Fruit fly (Drosophila melanogaster) whole organism, embryonic: ENCODE data around the gene Drs.
A peak's percentile ranks its signal among the peaks of the same experiment; 100 is the strongest.

Experiments
- Adf1 ChIP-seq: fragments of 200-800 bp; sonication (Bioruptor generic); IDR thresholded peaks from 2 replicates; pipeline ENCODE4 v1.3.6; 2022; ENCODE audit warnings: missing biosample characterization, missing genetic modification characterization
- CG10462 ChIP-seq: fragments of 200-800 bp; sonication (Bioruptor generic); optimal IDR thresholded peaks from 2 replicates; lab custom pipeline; 2016; ENCODE audit warnings: missing biosample characterization, missing genetic modification characterization
- CG11695 ChIP-seq: fragments of 200-800 bp; sonication (Bioruptor generic); IDR thresholded peaks from 3 replicates; pipeline ENCODE4 v1.3.6; 2022; ENCODE audit warnings: missing biosample characterization, missing genetic modification characterization
- CG11723 ChIP-seq: fragments of 200-800 bp; sonication (Bioruptor generic); optimal IDR thresholded peaks from 2 replicates; lab custom pipeline; 2017; ENCODE audit warnings: missing biosample characterization, mild to moderate bottlenecking, missing genetic modification characterization
- CG12071 ChIP-seq: fragments of 200-800 bp; sonication (Bioruptor generic); optimal IDR thresholded peaks from 3 replicates; lab custom pipeline; 2018; ENCODE audit warnings: missing biosample characterization, mild to moderate bottlenecking, missing genetic modification characterization
- CG12219 ChIP-seq: fragments of 200-800 bp; sonication (Bioruptor generic); optimal IDR thresholded peaks from 3 replicates; lab custom pipeline; 2018; ENCODE audit warnings: missing biosample characterization, mild to moderate bottlenecking, missing genetic modification characterization
- CG12299 ChIP-seq: fragments of 200-800 bp; sonication (Bioruptor generic); optimal IDR thresholded peaks from 2 replicates; lab custom pipeline; 2018; ENCODE audit warnings: missing biosample characterization, mild to moderate bottlenecking, missing genetic modification characterization
- CG13287 ChIP-seq: fragments of 200-800 bp; sonication (Bioruptor generic); IDR thresholded peaks from 2 replicates; pipeline ENCODE4 v1.3.6; 2022; ENCODE audit warnings: missing biosample characterization, missing genetic modification characterization; ENCODE audit not compliant: partially characterized antibody
- CG14441 ChIP-seq: fragments of 200-800 bp; sonication (Bioruptor generic); IDR thresholded peaks from 2 replicates; pipeline ENCODE4 v1.3.6; 2022; ENCODE audit warnings: missing biosample characterization, missing genetic modification characterization
- CG15073 ChIP-seq: fragments of 200-800 bp; sonication (Bioruptor generic); optimal IDR thresholded peaks from 2 replicates; lab custom pipeline; 2016; ENCODE audit warnings: missing biosample characterization, missing genetic modification characterization
- CG17568 ChIP-seq: fragments of 200-800 bp; sonication (Bioruptor generic); optimal IDR thresholded peaks from 2 replicates; lab custom pipeline; 2018; ENCODE audit warnings: missing biosample characterization, mild to moderate bottlenecking, missing genetic modification characterization, moderate library complexity
- CG18011 ChIP-seq: fragments of 200-800 bp; sonication (Bioruptor generic); optimal IDR thresholded peaks from 2 replicates; lab custom pipeline; 2017; ENCODE audit warnings: missing biosample characterization, missing genetic modification characterization, mild to moderate bottlenecking, moderate library complexity, missing genotype
- CG3163 ChIP-seq: fragments of 200-800 bp; sonication (Bioruptor generic); optimal IDR thresholded peaks from 3 replicates; lab custom pipeline; 2016; ENCODE audit warnings: missing biosample characterization, missing genetic modification characterization
- CG3281 ChIP-seq: fragments of 200-800 bp; sonication (Bioruptor generic); optimal IDR thresholded peaks from 3 replicates; lab custom pipeline; 2017; ENCODE audit warnings: missing biosample characterization, mild to moderate bottlenecking, missing genetic modification characterization
- CG33557 ChIP-seq: fragments of 200-800 bp; sonication (Bioruptor generic); optimal IDR thresholded peaks from 2 replicates; lab custom pipeline; 2019; ENCODE audit warnings: missing biosample characterization, mild to moderate bottlenecking, missing genetic modification characterization, moderate library complexity
- CG6175 ChIP-seq: fragments of 200-800 bp; sonication (Bioruptor generic); IDR thresholded peaks from 3 replicates; pipeline ENCODE4 v1.3.6; 2022; ENCODE audit warnings: missing biosample characterization, missing genetic modification characterization
- CG7963 ChIP-seq: fragments of 200-800 bp; sonication (Bioruptor generic); IDR thresholded peaks from 3 replicates; pipeline ENCODE4 v1.3.6; 2022; ENCODE audit warnings: missing biosample characterization, missing genetic modification characterization; ENCODE audit not compliant: partially characterized antibody
- Gsc ChIP-seq: fragments of 200-800 bp; sonication (Bioruptor generic); IDR thresholded peaks from 2 replicates; pipeline ENCODE4 v1.3.6; 2022; ENCODE audit warnings: missing biosample characterization, missing genetic modification characterization
- H15 ChIP-seq: fragments of 200-800 bp; sonication (Bioruptor generic); IDR thresholded peaks from 3 replicates; pipeline ENCODE4 v1.3.6; 2022; ENCODE audit warnings: missing biosample characterization, missing genetic modification characterization
- H2.0 ChIP-seq: fragments of 200-800 bp; sonication (Bioruptor generic); IDR thresholded peaks from 2 replicates; pipeline ENCODE4 v1.3.6; 2022; ENCODE audit warnings: missing biosample characterization, missing genetic modification characterization
- HLH54F ChIP-seq: fragments of 200-800 bp; sonication (Bioruptor generic); optimal IDR thresholded peaks from 3 replicates; lab custom pipeline; 2016; ENCODE audit warnings: missing biosample characterization, missing genetic modification characterization
- Hand ChIP-seq: fragments of 200-800 bp; sonication (Bioruptor generic); optimal IDR thresholded peaks from 2 replicates; lab custom pipeline; 2017; ENCODE audit warnings: mild to moderate bottlenecking, missing biosample characterization, missing genetic modification reagents, missing genetic modification characterization
- MTF-1 ChIP-seq: fragments of 200-800 bp; sonication (Bioruptor generic); optimal IDR thresholded peaks from 2 replicates; lab custom pipeline; 2018; ENCODE audit warnings: missing biosample characterization, mild to moderate bottlenecking, missing genetic modification characterization, borderline replicate concordance
- Mad ChIP-seq: fragments of 200-800 bp; sonication (Bioruptor generic); optimal IDR thresholded peaks from 2 replicates; lab custom pipeline; 2016; ENCODE audit warnings: missing biosample characterization, missing genetic modification characterization
- NC2α ChIP-seq: fragments of 200-800 bp; sonication (Bioruptor generic); optimal IDR thresholded peaks from 2 replicates; lab custom pipeline; 2016; ENCODE audit warnings: missing biosample characterization, missing genetic modification characterization
- NK7.1 ChIP-seq: fragments of 200-800 bp; sonication (Bioruptor generic); optimal IDR thresholded peaks from 3 replicates; lab custom pipeline; 2016; ENCODE audit warnings: missing biosample characterization, missing genetic modification characterization
- Neu2 ChIP-seq: fragments of 200-800 bp; sonication (Bioruptor generic); optimal IDR thresholded peaks from 3 replicates; lab custom pipeline; 2016; ENCODE audit warnings: missing biosample characterization, missing genetic modification characterization, borderline replicate concordance
- Nf-YB ChIP-seq: fragments of 200-800 bp; sonication (Bioruptor generic); optimal IDR thresholded peaks from 3 replicates; lab custom pipeline; 2019; ENCODE audit warnings: missing biosample characterization, mild to moderate bottlenecking, missing genetic modification characterization, moderate library complexity
- Sry-β ChIP-seq: fragments of 200-800 bp; sonication (Bioruptor generic); optimal IDR thresholded peaks from 2 replicates; lab custom pipeline; 2018; ENCODE audit warnings: missing biosample characterization, mild to moderate bottlenecking, missing genetic modification characterization, moderate library complexity
- Tbp ChIP-seq: fragments of >200 bp; optimal IDR thresholded peaks from 2 replicates; lab custom pipeline; 2018; ENCODE audit warnings: missing biosample characterization, missing genetic modification characterization
- ac ChIP-seq: fragments of 200-800 bp; sonication (Bioruptor generic); optimal IDR thresholded peaks from 3 replicates; lab custom pipeline; 2017; ENCODE audit warnings: missing biosample characterization, mild to moderate bottlenecking, missing genetic modification characterization
- bigmax ChIP-seq: fragments of 200-800 bp; sonication (Bioruptor generic); optimal IDR thresholded peaks from 2 replicates; lab custom pipeline; 2018; ENCODE audit warnings: missing biosample characterization, mild to moderate bottlenecking, missing genetic modification characterization
- bsh ChIP-seq, 2 experiments: fragments of 200-800 bp; sonication (Bioruptor generic); optimal IDR thresholded peaks; 2 replicates each; lab custom pipeline; 2017 to 2018; ENCODE audit warnings: mild to moderate bottlenecking in 2 of 2, missing biosample characterization in 2 of 2, missing genetic modification characterization in 2 of 2, moderate library complexity in 1 of 2
- chinmo ChIP-seq: fragments of 200-800 bp; sonication (Bioruptor generic); IDR thresholded peaks from 4 replicates; pipeline ENCODE4 v1.3.6; 2022; ENCODE audit warnings: missing biosample characterization, missing genetic modification characterization; ENCODE audit not compliant: partially characterized antibody
- crc ChIP-seq: fragments of 200-800 bp; sonication (Bioruptor generic); optimal IDR thresholded peaks from 2 replicates; lab custom pipeline; 2016; ENCODE audit warnings: missing biosample characterization, missing genetic modification characterization
- dimm ChIP-seq: fragments of 200-800 bp; sonication (Bioruptor generic); IDR thresholded peaks from 2 replicates; pipeline ENCODE4 v1.3.6; 2022; ENCODE audit warnings: missing biosample characterization, missing genetic modification characterization
- dmrt11E ChIP-seq: fragments of 200-800 bp; sonication (Bioruptor generic); optimal IDR thresholded peaks from 3 replicates; lab custom pipeline; 2018; ENCODE audit warnings: missing biosample characterization, mild to moderate bottlenecking, missing genetic modification characterization, moderate library complexity
- fd3F ChIP-seq: fragments of 200-800 bp; sonication (Bioruptor generic); optimal IDR thresholded peaks from 2 replicates; lab custom pipeline; 2018; ENCODE audit warnings: missing biosample characterization, mild to moderate bottlenecking, missing genetic modification characterization, moderate library complexity
- h ChIP-seq: fragments of >200 bp; optimal IDR thresholded peaks from 2 replicates; lab custom pipeline; 2017
- hkb ChIP-seq, 2 experiments: fragments of 200-800 bp in 1 of 2; fragments of >200 bp in 1 of 2; sonication (Bioruptor generic) in 1 of 2; IDR thresholded peaks in 1 of 2; optimal IDR thresholded peaks in 1 of 2; 2 replicates each; pipeline versions ENCODE4 v1.3.6 to Lab custom; 2017 to 2022; ENCODE audit warnings: missing biosample characterization in 1 of 2, missing genetic modification characterization in 1 of 2
- hth ChIP-seq: fragments of >200 bp; optimal IDR thresholded peaks from 2 replicates; lab custom pipeline; 2017; ENCODE audit warnings: inconsistent platforms
- jing ChIP-seq: fragments of 200-800 bp; sonication (Bioruptor generic); optimal IDR thresholded peaks from 2 replicates; lab custom pipeline; 2018; ENCODE audit warnings: missing biosample characterization, mild to moderate bottlenecking, missing genetic modification characterization
- sd ChIP-seq: fragments of 200-800 bp; sonication (Bioruptor generic); optimal IDR thresholded peaks from 3 replicates; lab custom pipeline; 2018; ENCODE audit warnings: missing biosample characterization, mild to moderate bottlenecking, missing genetic modification characterization, moderate library complexity
- sim ChIP-seq: fragments of 200-800 bp; sonication (Bioruptor generic); IDR thresholded peaks from 2 replicates; pipeline ENCODE4 v1.3.6; 2022; ENCODE audit warnings: missing biosample characterization, missing genetic modification characterization
- sisA ChIP-seq: fragments of 200-800 bp; sonication (Bioruptor generic); IDR thresholded peaks from 2 replicates; pipeline ENCODE4 v1.3.6; 2022; ENCODE audit warnings: missing biosample characterization, missing genetic modification characterization
- so ChIP-seq: fragments of 200-800 bp; sonication (Bioruptor generic); IDR thresholded peaks from 3 replicates; pipeline ENCODE4 v1.3.6; 2022; ENCODE audit warnings: missing biosample characterization, missing genetic modification characterization
- ttk ChIP-seq: fragments of 200-800 bp; sonication (Bioruptor generic); IDR thresholded peaks from 2 replicates; pipeline ENCODE4 v2.1.2; 2022; ENCODE audit warnings: missing biosample characterization, missing genetic modification characterization
- wor ChIP-seq: fragments of 200-800 bp; sonication (Bioruptor generic); IDR thresholded peaks from 2 replicates; pipeline ENCODE4 v1.3.6; 2022; ENCODE audit warnings: missing biosample characterization, missing genetic modification characterization
- yki ChIP-seq: fragments of >200 bp; optimal IDR thresholded peaks from 3 replicates; lab custom pipeline; 2018

The Drs gene

dm6 chr3L:3394854-3395723 is 25.7 kb downstream of the Drs start (continued):
- TF ChIP-seq H15 (peak; percentile 93), CG12219 (peak; percentile 90), Mad (GFP tag; lab: Kevin White, UChicago) (peak; percentile 87), sisA (peak; percentile 88), dmrt11E (tag; lab: Kevin White, UChicago) (peak; percentile 98), bigmax (GFP tag; lab: Kevin White, UChicago) (no peak), dimm (GFP tag; lab: Robert Waterston, UW) (peak; percentile 86), Gsc (peak; percentile 83), Nf-YB (peak; percentile 77), wor (GFP tag; lab: Robert Waterston, UW) (peak; percentile 86), MTF-1 (peak; percentile 73), h (lab: Kevin White, UChicago) (no peak), ttk (GFP tag; lab: Robert Waterston, UW) (peak; percentile 83), CG17568 (GFP tag; lab: Kevin White, UChicago) (peak; percentile 66), CG33557 (GFP tag; lab: Kevin White, UChicago) (peak; percentile 84), fd3F (no peak), chinmo (GFP tag; lab: Robert Waterston, UW) (no peak), HLH54F (GFP tag; lab: Kevin White, UChicago) (peak; percentile 63), sim (peak; percentile 91), ac (peak; percentile 94), Adf1 (GFP tag; lab: Robert Waterston, UW) (no peak), NK7.1 (GFP tag; lab: Kevin White, UChicago) (peak; percentile 59), bsh (GFP tag; optimal IDR thresholded peaks at IDR 0.05; lab: Kevin White, UChicago) (peak; percentile 96 to 97), NC2α (GFP tag; lab: Kevin White, UChicago) (peak; percentile 92), CG12299 (peak; percentile 49), CG3281 (GFP tag; lab: Kevin White, UChicago) (no peak), yki (no peak), so (GFP tag; lab: Robert Waterston, UW) (peak; percentile 51; the same call in 2 of the 3 replicates), CG15073 (peak; percentile 69), H2.0 (GFP tag; lab: Robert Waterston, UW) (peak; percentile 93), CG7963 (GFP tag; lab: Robert Waterston, UW) (no peak), crc (GFP tag; lab: Kevin White, UChicago) (peak; percentile 76), Tbp (GFP tag; lab: Kevin White, UChicago) (no peak), Neu2 (GFP tag; lab: Kevin White, UChicago) (peak; percentile 56), sd (peak; percentile 39), CG10462 (GFP tag; lab: Kevin White, UChicago) (peak; percentile 93), CG18011 (GFP tag; lab: Kevin White, UChicago) (peak; percentile 46), CG6175 (GFP tag; lab: Robert Waterston, UW) (no peak), Sry-β (peak; percentile 39), hkb (optimal IDR thresholded peaks at IDR 0.05; lab: Kevin White, UChicago) (no peak), hkb (GFP tag; IDR thresholded peaks at IDR 0.05; lab: Robert Waterston, UW) (peak; percentile 83), jing (peak; percentile 96), CG13287 (no peak), hth (no peak), CG12071 (peak; percentile 37), CG11723 (GFP tag; lab: Kevin White, UChicago) (peak; percentile 77), Hand (GFP tag; lab: Kevin White, UChicago) (peak; percentile 12), CG14441 (peak; percentile 87), CG11695 (GFP tag; lab: Robert Waterston, UW) (peak; percentile 66), CG3163 (GFP tag; lab: Kevin White, UChicago) (peak; percentile 72)
